Fruit fly (Drosophila melanogaster) whole organism, embryonic: ENCODE results near the gene Lst8.
A peak's percentile ranks its signal among the peaks of the same experiment; 100 is the strongest.

Experiments
- Awh ChIP-seq: fragments of 200-800 bp; sonication (Bioruptor generic); IDR thresholded peaks from 2 replicates; pipeline ENCODE4, ENCODE4 v1.3.6; 2022; ENCODE audit warnings: missing biosample characterization, missing genetic modification characterization
- CG11723 ChIP-seq: fragments of 200-800 bp; sonication (Bioruptor generic); optimal IDR thresholded peaks from 2 replicates; lab custom pipeline; 2017; ENCODE audit warnings: missing biosample characterization, mild to moderate bottlenecking, missing genetic modification characterization
- CG12071 ChIP-seq: fragments of 200-800 bp; sonication (Bioruptor generic); optimal IDR thresholded peaks from 3 replicates; lab custom pipeline; 2018; ENCODE audit warnings: missing biosample characterization, mild to moderate bottlenecking, missing genetic modification characterization
- CG12391 ChIP-seq: fragments of 200-800 bp; sonication (Bioruptor generic); optimal IDR thresholded peaks from 3 replicates; lab custom pipeline; 2018; ENCODE audit warnings: missing biosample characterization, mild to moderate bottlenecking, missing genetic modification characterization, moderate library complexity
- CG1602 ChIP-seq: fragments of 200-800 bp; sonication (Bioruptor generic); optimal IDR thresholded peaks from 3 replicates; lab custom pipeline; 2016; ENCODE audit warnings: missing biosample characterization, missing genetic modification characterization
- CG16779 ChIP-seq: fragments of 200-800 bp; sonication (Bioruptor generic); IDR thresholded peaks from 2 replicates; pipeline ENCODE4 v1.3.6; 2022; ENCODE audit warnings: missing biosample characterization, missing genetic modification characterization
- CG16863 ChIP-seq: fragments of 200-800 bp; sonication (Bioruptor generic); optimal IDR thresholded peaks from 3 replicates; lab custom pipeline; 2016; ENCODE audit warnings: missing biosample characterization, missing genetic modification characterization
- CG17361 ChIP-seq: fragments of 200-800 bp; sonication (Bioruptor generic); IDR thresholded peaks from 3 replicates; pipeline ENCODE4 v1.3.6; 2022; ENCODE audit warnings: missing biosample characterization, missing genetic modification characterization
- CG18619 ChIP-seq: fragments of 200-800 bp; sonication (Bioruptor generic); optimal IDR thresholded peaks from 3 replicates; lab custom pipeline; 2017; ENCODE audit warnings: missing biosample characterization, mild to moderate bottlenecking, missing genetic modification characterization
- CG18764 ChIP-seq: fragments of 200-800 bp; sonication (Bioruptor generic); optimal IDR thresholded peaks from 3 replicates; lab custom pipeline; 2016; ENCODE audit warnings: missing biosample characterization, missing genetic modification characterization
- CG3407 ChIP-seq: fragments of 200-800 bp; sonication (Bioruptor generic); optimal IDR thresholded peaks from 2 replicates; lab custom pipeline; 2018; ENCODE audit warnings: missing biosample characterization, mild to moderate bottlenecking, missing genetic modification characterization
- CG4854 ChIP-seq: fragments of 200-800 bp; sonication (Bioruptor generic); optimal IDR thresholded peaks from 2 replicates; lab custom pipeline; 2016; ENCODE audit warnings: missing biosample characterization, missing genetic modification characterization, inconsistent platforms
- CG6854 ChIP-seq: fragments of 200-800 bp; sonication (Bioruptor generic); optimal IDR thresholded peaks from 3 replicates; lab custom pipeline; 2017; ENCODE audit warnings: missing biosample characterization, mild to moderate bottlenecking, missing genetic modification characterization
- CG7786 ChIP-seq: fragments of 200-800 bp; sonication (Bioruptor generic); optimal IDR thresholded peaks from 2 replicates; lab custom pipeline; 2016; ENCODE audit warnings: missing biosample characterization, missing genetic modification characterization
- CG8765 ChIP-seq: fragments of 200-800 bp; sonication (Bioruptor generic); IDR thresholded peaks from 2 replicates; pipeline ENCODE4 v1.3.6; 2022; ENCODE audit warnings: missing biosample characterization, missing genetic modification characterization
- CG9609 ChIP-seq: fragments of 200-800 bp; sonication (Bioruptor generic); optimal IDR thresholded peaks from 3 replicates; lab custom pipeline; 2016; ENCODE audit warnings: missing biosample characterization, missing genetic modification characterization
- Chrac-16 ChIP-seq: fragments of 200-800 bp; sonication (Bioruptor generic); optimal IDR thresholded peaks from 3 replicates; lab custom pipeline; 2016; ENCODE audit warnings: missing biosample characterization, missing genetic modification characterization
- Jarid2 ChIP-seq: fragments of 200-800 bp; sonication (Bioruptor generic); optimal IDR thresholded peaks from 3 replicates; lab custom pipeline; 2017; ENCODE audit warnings: mild to moderate bottlenecking, missing biosample characterization, missing genetic modification reagents, missing genetic modification characterization
- NC2β ChIP-seq: fragments of 200-800 bp; sonication (Bioruptor generic); optimal IDR thresholded peaks from 2 replicates; lab custom pipeline; 2016; ENCODE audit warnings: missing biosample characterization, missing genetic modification characterization
- Pdp1 ChIP-seq, 2 experiments: fragments of 200-800 bp; sonication (Bioruptor generic); optimal IDR thresholded peaks; 3 replicates each; lab custom pipeline; 2016; ENCODE audit warnings: missing biosample characterization in 2 of 2, missing genetic modification characterization in 2 of 2, mild to moderate bottlenecking in 1 of 2, moderate library complexity in 1 of 2
- Six4 ChIP-seq: fragments of 200-800 bp; sonication (Bioruptor generic); optimal IDR thresholded peaks from 2 replicates; lab custom pipeline; 2016; ENCODE audit warnings: missing biosample characterization, missing genetic modification characterization
- Spps ChIP-seq: fragments of 200-800 bp; sonication (Bioruptor generic); optimal IDR thresholded peaks from 2 replicates; lab custom pipeline; 2018; ENCODE audit warnings: missing biosample characterization, mild to moderate bottlenecking, missing genetic modification characterization
- Taf1 ChIP-seq: fragments of 200-800 bp; sonication (Bioruptor generic); IDR thresholded peaks from 2 replicates; pipeline ENCODE4 v1.3.6; 2022; ENCODE audit warnings: missing biosample characterization, missing genetic modification characterization
- Xbp1 ChIP-seq: fragments of 200-800 bp; sonication (Bioruptor generic); optimal IDR thresholded peaks from 3 replicates; lab custom pipeline; 2016; ENCODE audit warnings: missing biosample characterization, mild to moderate bottlenecking, missing genetic modification characterization
- aop ChIP-seq: fragments of 200-800 bp; sonication (Bioruptor generic); IDR thresholded peaks from 2 replicates; pipeline ENCODE4 v1.3.6; 2022; ENCODE audit warnings: missing biosample characterization, missing genetic modification characterization
- crol ChIP-seq: fragments of 200-800 bp; sonication (Bioruptor generic); IDR thresholded peaks from 2 replicates; pipeline ENCODE4 v1.3.6; 2022; ENCODE audit warnings: missing biosample characterization, missing genetic modification characterization
- da ChIP-seq: fragments of 200-800 bp; sonication (Bioruptor generic); optimal IDR thresholded peaks from 2 replicates; lab custom pipeline; 2016; ENCODE audit warnings: missing biosample characterization, missing genetic modification characterization
- ewg ChIP-seq: fragments of 200-800 bp; sonication (Bioruptor generic); optimal IDR thresholded peaks from 3 replicates; lab custom pipeline; 2017; ENCODE audit warnings: mild to moderate bottlenecking, missing biosample characterization, missing genetic modification reagents, missing genetic modification characterization
- fd102C ChIP-seq: fragments of 200-800 bp; sonication (Bioruptor generic); optimal IDR thresholded peaks from 2 replicates; lab custom pipeline; 2018; ENCODE audit warnings: missing biosample characterization, mild to moderate bottlenecking, missing genetic modification characterization, moderate library complexity
- ftz-f1 ChIP-seq: fragments of 200-800 bp; sonication (Bioruptor generic); optimal IDR thresholded peaks from 2 replicates; lab custom pipeline; 2016; ENCODE audit warnings: missing biosample characterization, missing genetic modification characterization
- h ChIP-seq: fragments of >200 bp; optimal IDR thresholded peaks from 2 replicates; lab custom pipeline; 2017
- hbn ChIP-seq: fragments of 200-800 bp; sonication (Bioruptor generic); IDR thresholded peaks from 2 replicates; pipeline ENCODE4 v1.3.6; 2022; ENCODE audit warnings: missing biosample characterization, missing genetic modification characterization; ENCODE audit not compliant: partially characterized antibody
- her ChIP-seq: fragments of 200-800 bp; sonication (Bioruptor generic); optimal IDR thresholded peaks from 2 replicates; lab custom pipeline; 2016; ENCODE audit warnings: missing biosample characterization, missing genetic modification characterization
- ind ChIP-seq: fragments of 200-800 bp; sonication (Bioruptor generic); optimal IDR thresholded peaks from 3 replicates; lab custom pipeline; 2016; ENCODE audit warnings: missing biosample characterization, missing genetic modification characterization
- knrl ChIP-seq: fragments of 200-800 bp; sonication (Bioruptor generic); IDR thresholded peaks from 3 replicates; pipeline ENCODE4 v1.3.6; 2022; ENCODE audit warnings: missing biosample characterization, missing genetic modification characterization; ENCODE audit not compliant: partially characterized antibody
- nau ChIP-seq: fragments of 200-800 bp; sonication (Bioruptor generic); optimal IDR thresholded peaks from 3 replicates; lab custom pipeline; 2017; ENCODE audit warnings: missing biosample characterization, mild to moderate bottlenecking, missing genetic modification characterization, missing genetic modification reagents
- oc ChIP-seq: fragments of 200-800 bp; sonication (Bioruptor generic); optimal IDR thresholded peaks from 2 replicates; lab custom pipeline; 2018; ENCODE audit warnings: missing biosample characterization, mild to moderate bottlenecking, missing genetic modification characterization, moderate library complexity
- org-1 ChIP-seq: fragments of 200-800 bp; sonication (Bioruptor generic); optimal IDR thresholded peaks from 2 replicates; lab custom pipeline; 2017; ENCODE audit warnings: missing biosample characterization, missing genetic modification characterization
- schlank ChIP-seq: fragments of 200-800 bp; sonication (Bioruptor generic); optimal IDR thresholded peaks from 2 replicates; lab custom pipeline; 2018; ENCODE audit warnings: missing biosample characterization, mild to moderate bottlenecking, missing genetic modification characterization
- scrt ChIP-seq: fragments of 200-800 bp; sonication (Bioruptor generic); optimal IDR thresholded peaks from 2 replicates; lab custom pipeline; 2018; ENCODE audit warnings: missing biosample characterization, mild to moderate bottlenecking, missing genetic modification characterization, moderate library complexity
- seq ChIP-seq: fragments of 200-800 bp; sonication (Bioruptor generic); IDR thresholded peaks from 2 replicates; pipeline ENCODE4 v1.3.6; 2022; ENCODE audit warnings: missing biosample characterization, missing genetic modification characterization
- slbo ChIP-seq: fragments of 200-800 bp; sonication (Bioruptor generic); IDR thresholded peaks from 2 replicates; pipeline ENCODE4 v1.3.6; 2022; ENCODE audit warnings: missing biosample characterization, missing genetic modification characterization
- tap ChIP-seq: fragments of 200-800 bp; optimal IDR thresholded peaks from 3 replicates; lab custom pipeline; 2019; ENCODE audit warnings: missing biosample characterization, mild to moderate bottlenecking, missing genetic modification characterization, moderate library complexity
- tgo ChIP-seq: fragments of 200-800 bp; sonication (Bioruptor generic); IDR thresholded peaks from 3 replicates; pipeline ENCODE4 v1.3.6; 2022; ENCODE audit warnings: missing biosample characterization, missing genetic modification characterization
- tna ChIP-seq: fragments of 200-800 bp; sonication (Bioruptor generic); IDR thresholded peaks from 2 replicates; pipeline ENCODE4 v1.3.6; 2022; ENCODE audit warnings: missing biosample characterization, missing genetic modification characterization; ENCODE audit not compliant: partially characterized antibody
- twi ChIP-seq: fragments of 200-800 bp; optimal IDR thresholded peaks from 2 replicates; lab custom pipeline; 2019; ENCODE audit warnings: missing biosample characterization, mild to moderate bottlenecking, missing genetic modification characterization, moderate library complexity
- vfl ChIP-seq: fragments of 200-800 bp; sonication (Bioruptor generic); optimal IDR thresholded peaks from 2 replicates; lab custom pipeline; 2016; ENCODE audit warnings: missing biosample characterization, missing genetic modification characterization
- wdn ChIP-seq: fragments of 200-800 bp; sonication (Bioruptor generic); IDR thresholded peaks from 2 replicates; pipeline ENCODE4 v1.3.6; 2022; ENCODE audit warnings: missing biosample characterization, missing genetic modification characterization
- wor ChIP-seq: fragments of 200-800 bp; sonication (Bioruptor generic); IDR thresholded peaks from 2 replicates; pipeline ENCODE4 v1.3.6; 2022; ENCODE audit warnings: missing biosample characterization, missing genetic modification characterization
- zf30C ChIP-seq: fragments of 200-800 bp; sonication (Bioruptor generic); optimal IDR thresholded peaks from 3 replicates; lab custom pipeline; 2018; ENCODE audit warnings: missing biosample characterization, mild to moderate bottlenecking, missing genetic modification characterization

Gene Lst8

dm6 chrX:9600818-9601732 lies 4.7 kb downstream of the Lst8 start, which contains the start of gene Gga (continued):
- TF ChIP-seq Six4 (GFP tag; lab: Kevin White, UChicago) (no peak), CG7786 (GFP tag; lab: Kevin White, UChicago) (no peak), tgo (no peak), Pdp1 (GFP tag; optimal IDR thresholded peaks at IDR 0.05; lab: Kevin White, UChicago) (peak in 1 of 2 experiments; percentile 3), CG4854 (GFP tag; lab: Kevin White, UChicago) (no peak), wor (GFP tag; lab: Robert Waterston, UW) (no peak), hbn (peak; percentile 87), org-1 (GFP tag; lab: Kevin White, UChicago) (no peak), CG12391 (tag; lab: Kevin White, UChicago) (no peak), aop (GFP tag; lab: Robert Waterston, UW) (no peak), ewg (GFP tag; lab: Kevin White, UChicago) (no peak), tap (tag; lab: Kevin White, UChicago) (no peak), CG18764 (GFP tag; lab: Kevin White, UChicago) (no peak), Jarid2 (GFP tag; lab: Kevin White, UChicago) (no peak), da (GFP tag; lab: Kevin White, UChicago) (no peak), crol (GFP tag; lab: Robert Waterston, UW) (peak; percentile 88), schlank (tag; lab: Kevin White, UChicago) (no peak), scrt (GFP tag; lab: Kevin White, UChicago) (no peak), oc (tag; lab: Kevin White, UChicago) (no peak), ind (GFP tag; lab: Kevin White, UChicago) (no peak), CG17361 (GFP tag; lab: Robert Waterston, UW) (no peak), twi (tag; lab: Kevin White, UChicago) (no peak), CG16863 (GFP tag; lab: Kevin White, UChicago) (no peak), knrl (GFP tag; lab: Robert Waterston, UW) (peak; percentile 84), ftz-f1 (GFP tag; lab: Kevin White, UChicago) (no peak), CG9609 (GFP tag; lab: Kevin White, UChicago) (no peak), CG12071 (GFP tag; lab: Kevin White, UChicago) (no peak), Xbp1 (GFP tag; lab: Kevin White, UChicago) (no peak), CG1602 (GFP tag; lab: Kevin White, UChicago) (no peak), Chrac-16 (GFP tag; lab: Kevin White, UChicago) (no peak), slbo (GFP tag; lab: Robert Waterston, UW) (no peak), Taf1 (GFP tag; lab: Robert Waterston, UW) (no peak), seq (no peak), tna (GFP tag; lab: Robert Waterston, UW) (peak; percentile 78), CG3407 (no peak), zf30C (no peak), CG11723 (GFP tag; lab: Kevin White, UChicago) (no peak), wdn (GFP tag; lab: Robert Waterston, UW) (no peak), h (no peak), CG6854 (GFP tag; lab: Kevin White, UChicago) (no peak), fd102C (no peak), Spps (tag; lab: Kevin White, UChicago) (no peak), vfl (no peak), her (GFP tag; lab: Kevin White, UChicago) (no peak), nau (GFP tag; lab: Kevin White, UChicago) (no peak), NC2β (GFP tag; lab: Kevin White, UChicago) (no peak), Awh (GFP tag; lab: Robert Waterston, UW) (no peak), CG16779 (GFP tag; lab: Robert Waterston, UW) (no peak), CG8765 (GFP tag; lab: Robert Waterston, UW) (no peak), CG18619 (GFP tag; lab: Kevin White, UChicago) (no peak)
